Fruit fly (Drosophila melanogaster) Kc167 (cell line): Measurements from ENCODE around the gene ND-B18.

Experiments
- Myc ChIP-seq: fragments of >200 bp; optimal IDR thresholded peaks from 2 replicates; lab custom pipeline; 2017; ENCODE audit warnings: missing external identifiers
- Sin3A ChIP-seq: fragments of >200 bp; optimal IDR thresholded peaks from 2 replicates; lab custom pipeline; 2018; ENCODE audit warnings: missing external identifiers
- h ChIP-seq: fragments of >200 bp; optimal IDR thresholded peaks from 3 replicates; lab custom pipeline; 2018; ENCODE audit warnings: missing external identifiers
- insv ChIP-seq: fragments of >200 bp; optimal IDR thresholded peaks from 3 replicates; lab custom pipeline; 2018; ENCODE audit warnings: missing external identifiers
- psq ChIP-seq: fragments of >200 bp; optimal IDR thresholded peaks from 2 replicates; lab custom pipeline; 2017; ENCODE audit warnings: missing external identifiers
- ttk ChIP-seq: sonication (Bioruptor generic); optimal IDR thresholded peaks from 2 replicates; lab custom pipeline; 2017; ENCODE audit warnings: missing external identifiers

DNA sequence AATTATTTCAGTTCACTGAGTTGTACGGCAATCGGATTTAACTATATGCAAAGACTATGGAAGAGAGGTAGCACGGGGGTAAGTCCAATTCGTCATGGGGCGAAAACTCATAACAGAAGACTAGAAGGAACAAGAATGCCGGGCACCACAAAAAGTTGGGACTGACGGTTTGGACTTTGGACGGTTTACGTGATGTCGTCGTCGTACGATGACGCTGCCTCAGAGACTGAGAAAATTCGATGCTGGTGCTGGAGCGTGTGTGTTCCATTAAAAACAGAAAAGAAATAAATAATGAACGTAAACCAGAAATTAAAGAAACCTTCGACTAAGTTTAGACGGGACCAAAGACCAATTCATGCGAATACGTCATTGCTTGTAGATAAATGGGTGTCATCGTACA is 16.4 kb downstream of the ND-B18 start:
- TF ChIP-seq psq (lab: Kevin White, UChicago) (no peak), h (no peak), insv (lab: Kevin White, UChicago) (no peak), Sin3A (lab: Kevin White, UChicago) (no peak), Myc (lab: Kevin White, UChicago) (no peak), ttk (lab: Kevin White, UChicago) (no peak)
